Worm (Caenorhabditis elegans) whole organism, dauer: ENCODE results near the gene F58D12.3.
"Not testable (repeated sequence)": the region's sequence is repeated elsewhere in the genome, so short reads cannot be mapped to it uniquely, and the experiment has no call there.

Experiments
- unc-62 ChIP-seq: sonication (generic microtip); optimal IDR thresholded peaks from 2 replicates; lab custom pipeline; 2017; ENCODE audit warnings: missing biosample characterization, missing genetic modification reagents, missing genetic modification characterization

Gene F58D12.3

DNA sequence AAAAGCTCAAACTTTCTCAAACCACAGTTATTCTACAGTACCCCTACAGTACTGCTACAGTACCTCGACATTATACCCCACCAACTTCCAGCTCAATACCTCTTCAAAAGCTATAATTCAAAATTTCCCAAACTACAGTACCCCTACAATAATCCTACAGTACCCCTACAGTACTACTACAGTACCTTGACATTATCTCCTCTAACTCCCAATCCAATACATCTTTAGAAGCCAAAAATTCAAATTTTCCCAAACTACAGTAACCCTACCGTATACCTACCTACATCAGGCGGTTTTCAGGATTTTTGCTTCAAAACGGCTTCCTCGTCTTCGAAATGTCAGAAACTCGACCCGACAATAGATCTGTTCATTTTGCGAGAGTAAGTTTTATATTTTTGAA lies at the start of gene F58D12.3:
TSS of gene F58D12.3 (plus strand) at position 301 of the 400 bp plus-strand sequence.
- TF ChIP-seq unc-62 (GFP tag; lab: Kevin White, UChicago) = no peak

DNA sequence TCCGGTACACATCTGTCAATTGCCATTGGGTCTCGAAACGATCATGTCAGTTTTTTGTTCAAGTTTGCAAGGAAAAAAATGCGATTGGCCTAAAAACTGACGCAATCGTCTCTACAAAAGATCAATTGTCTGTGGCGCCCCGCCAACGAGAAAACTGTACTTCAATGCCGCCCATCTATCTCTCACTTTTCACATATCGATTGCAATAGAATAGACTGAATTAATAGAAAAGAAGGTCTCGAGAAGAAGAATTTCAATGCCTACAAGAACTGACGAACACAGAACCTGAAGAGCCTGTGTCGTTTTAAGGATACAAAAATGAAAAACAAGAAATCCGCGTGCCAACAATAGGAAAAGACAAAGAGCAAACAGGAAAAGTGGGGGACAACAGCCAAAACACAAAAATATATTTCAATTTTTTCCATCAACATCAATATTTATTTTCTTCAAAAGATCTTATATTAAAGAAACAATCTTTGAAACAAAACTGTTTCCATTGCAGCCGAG lies 49.2 kb upstream of the F58D12.3 start:
- no peak for TF ChIP-seq unc-62 (GFP tag; lab: Kevin White, UChicago)

DNA sequence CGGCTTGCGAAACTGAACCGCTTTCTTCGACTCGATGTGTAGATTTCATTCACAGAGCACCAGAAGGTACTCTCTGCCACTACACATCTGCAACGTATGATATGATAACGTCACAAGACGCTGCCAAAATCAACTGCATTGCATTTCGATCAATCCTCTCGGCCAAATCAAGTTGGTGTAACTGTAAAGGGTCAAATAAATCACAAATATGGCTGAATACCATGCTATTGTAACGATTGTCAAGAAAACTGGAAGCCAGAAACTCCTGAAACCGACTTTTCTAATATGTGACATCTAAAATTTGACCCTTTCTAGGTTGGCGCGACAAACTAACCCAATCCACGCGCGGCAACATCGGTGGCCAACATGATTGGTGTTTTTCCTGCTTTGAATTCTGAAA lies 47.6 kb upstream of the F58D12.3 start:
- TF ChIP-seq unc-62 (GFP tag; lab: Kevin White, UChicago) = no peak

DNA sequence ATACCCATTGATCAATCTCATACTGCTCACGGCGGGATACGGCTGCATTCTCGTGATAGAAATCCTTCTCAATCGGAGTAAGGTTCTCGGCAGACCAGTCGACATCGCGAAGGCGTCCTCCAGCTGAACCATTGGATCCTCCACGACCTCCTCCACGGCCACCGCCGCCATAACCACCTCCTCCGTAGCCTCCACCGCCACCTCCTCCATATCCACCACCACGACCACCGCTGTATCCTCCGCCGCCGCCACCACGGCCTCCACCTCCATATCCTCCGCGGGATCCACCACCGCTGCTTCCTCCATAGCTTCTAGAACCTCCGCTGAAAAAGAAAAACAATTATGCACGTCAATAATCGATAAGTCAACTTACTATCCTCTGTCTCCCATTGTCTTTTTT lies 46.2 kb upstream of the F58D12.3 start:
- TF ChIP-seq unc-62 (GFP tag; lab: Kevin White, UChicago) = no peak

DNA sequence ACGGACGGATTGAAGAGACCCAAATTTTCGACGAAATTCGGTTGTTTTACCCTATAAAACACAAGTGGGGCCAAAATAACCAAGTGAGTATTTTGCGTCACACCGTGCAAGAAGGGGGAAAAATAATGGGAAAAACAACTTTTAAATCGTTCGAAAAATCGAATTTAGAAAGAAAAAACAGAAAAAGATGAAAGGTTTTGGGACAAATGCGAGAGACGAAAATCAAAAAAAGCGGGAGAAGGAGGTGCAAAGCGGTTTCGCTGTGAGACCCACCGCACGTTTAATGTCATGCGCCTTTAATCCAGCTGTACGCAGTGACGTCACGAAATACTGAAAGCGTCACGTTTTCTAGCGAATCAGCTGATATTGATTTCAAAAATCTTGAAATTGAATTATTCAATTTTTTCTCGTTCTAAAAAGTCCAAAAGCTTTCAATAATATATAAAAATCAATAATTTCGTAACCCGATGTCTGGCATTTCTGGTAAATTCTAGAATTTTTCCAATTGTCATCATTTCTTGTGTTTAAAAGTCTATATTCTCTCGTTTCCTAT lies 45.6 kb upstream of the F58D12.3 start, which contains the start of the genes ddx-17 and aip-1:
TSS of gene ddx-17 (minus strand) at position 51 of the 553 bp plus-strand sequence.
TSS of gene aip-1 (plus strand) at position 332 of the 553 bp plus-strand sequence.
- no peak for TF ChIP-seq unc-62 (GFP tag; lab: Kevin White, UChicago)

DNA sequence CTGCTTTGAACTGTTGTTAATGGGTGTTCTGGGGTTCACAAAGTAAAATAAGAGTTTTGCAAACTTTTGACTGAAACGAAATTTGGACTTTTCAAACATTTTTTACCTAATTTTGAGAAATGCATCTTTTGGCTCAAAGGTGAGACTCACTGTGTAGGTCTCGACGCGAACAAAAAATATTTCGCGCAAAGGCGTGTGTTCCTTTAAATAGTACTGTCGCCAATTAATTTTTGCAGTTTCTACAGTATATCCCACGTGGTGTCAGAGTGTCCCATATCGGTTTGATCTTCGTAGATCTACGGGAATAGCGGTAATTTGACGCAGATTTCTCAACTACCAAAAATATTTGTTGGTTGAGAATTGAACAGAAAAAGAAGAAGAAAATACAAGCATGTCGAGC lies 44.0 kb upstream of the F58D12.3 start:
- no peak for TF ChIP-seq unc-62 (GFP tag; lab: Kevin White, UChicago)

DNA sequence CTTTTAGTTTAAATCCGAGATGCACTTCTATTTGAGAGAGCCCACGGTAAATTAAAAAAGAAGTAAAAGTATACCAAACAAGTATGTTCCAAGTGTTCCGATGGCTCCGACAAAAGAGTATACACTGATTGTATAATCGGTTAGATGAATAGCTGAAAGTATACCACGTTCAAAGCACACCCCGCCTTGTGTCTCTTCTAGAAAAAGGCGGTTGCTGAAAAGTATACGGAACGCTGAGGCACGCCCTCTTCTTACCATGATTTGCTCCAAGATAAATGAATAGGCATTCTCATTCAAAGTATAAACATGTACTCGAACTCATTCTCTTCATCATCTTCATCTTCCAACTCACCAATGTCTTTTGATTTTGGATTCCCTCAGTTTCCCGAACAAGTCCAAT lies 43.2 kb upstream of the F58D12.3 start, which contains the start of gene end-3:
TSS of gene end-3 (plus strand) at position 301 of the 400 bp plus-strand sequence.
- no peak for TF ChIP-seq unc-62 (GFP tag; lab: Kevin White, UChicago)

DNA sequence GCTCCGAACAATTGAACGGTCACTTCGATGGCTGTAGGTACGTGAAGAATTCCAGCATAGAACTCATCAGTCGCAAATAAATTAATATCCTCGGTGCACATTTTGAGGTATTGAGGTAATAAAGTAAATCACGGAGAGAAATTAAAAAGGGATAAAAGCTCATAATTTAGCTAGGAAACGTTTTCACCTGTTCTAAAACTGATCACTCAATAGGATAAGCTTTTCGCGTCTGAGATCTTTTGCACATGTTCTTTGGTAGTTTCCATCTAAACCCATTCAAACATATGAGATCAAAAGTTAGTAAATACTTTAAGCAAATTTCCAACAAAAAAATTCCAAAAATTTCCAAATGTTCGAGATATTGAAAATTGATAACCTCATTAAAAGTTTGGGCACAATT lies 40.2 kb upstream of the F58D12.3 start, which contains the start of gene srh-308:
TSS of gene srh-308 (minus strand) at position 101 of the 400 bp plus-strand sequence.
- TF ChIP-seq unc-62 (GFP tag; lab: Kevin White, UChicago) = no peak

DNA sequence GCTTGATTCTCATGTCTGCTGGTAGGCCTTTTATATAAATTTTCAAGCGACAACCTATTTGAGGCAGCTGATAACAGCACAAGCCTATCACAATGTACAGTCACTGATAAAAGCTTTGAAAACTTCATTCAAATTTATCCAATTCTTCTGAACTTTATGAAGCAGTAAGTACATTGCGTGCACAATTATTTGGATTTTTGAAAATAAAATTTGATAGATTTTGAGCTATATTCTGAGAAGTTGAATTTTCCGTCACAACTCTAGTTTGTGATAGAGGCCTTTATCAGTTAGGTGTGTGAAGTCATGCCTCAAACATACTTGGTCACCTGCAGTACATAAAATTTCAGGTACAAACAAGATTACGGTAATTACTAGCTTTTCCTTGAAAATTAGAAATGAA lies 39.0 kb upstream of the F58D12.3 start, which contains the start of the genes mtl-2 and T08G5.1:
TSS of gene mtl-2 (minus strand) at position 34 of the 400 bp plus-strand sequence.
TSS of gene T08G5.1 (plus strand) at position 127 of the 400 bp plus-strand sequence.
- TF ChIP-seq unc-62 (GFP tag; lab: Kevin White, UChicago) = no peak

DNA sequence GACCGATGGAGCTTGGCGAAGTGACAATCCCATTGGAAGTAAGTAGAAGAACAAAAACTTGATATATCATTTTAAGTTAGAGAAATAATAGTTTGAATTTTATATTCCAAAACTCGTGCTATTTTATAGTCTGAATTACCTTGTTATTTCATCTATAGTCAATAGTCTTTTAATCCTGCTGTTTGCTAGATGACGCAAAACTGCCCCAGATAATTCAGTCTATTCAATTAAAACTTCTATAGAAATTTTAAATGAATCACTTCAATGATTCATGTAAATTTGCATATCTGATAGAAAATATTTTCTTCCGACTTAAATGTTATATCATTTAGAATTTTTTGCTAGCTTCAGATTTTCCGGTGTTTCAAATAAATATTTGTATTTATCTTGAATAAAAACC lies 34.6 kb upstream of the F58D12.3 start, which contains the start of gene T08G5.15:
TSS of gene T08G5.15 (minus strand) at position 101 of the 400 bp plus-strand sequence.
- TF ChIP-seq unc-62 (GFP tag; lab: Kevin White, UChicago) = no peak

DNA sequence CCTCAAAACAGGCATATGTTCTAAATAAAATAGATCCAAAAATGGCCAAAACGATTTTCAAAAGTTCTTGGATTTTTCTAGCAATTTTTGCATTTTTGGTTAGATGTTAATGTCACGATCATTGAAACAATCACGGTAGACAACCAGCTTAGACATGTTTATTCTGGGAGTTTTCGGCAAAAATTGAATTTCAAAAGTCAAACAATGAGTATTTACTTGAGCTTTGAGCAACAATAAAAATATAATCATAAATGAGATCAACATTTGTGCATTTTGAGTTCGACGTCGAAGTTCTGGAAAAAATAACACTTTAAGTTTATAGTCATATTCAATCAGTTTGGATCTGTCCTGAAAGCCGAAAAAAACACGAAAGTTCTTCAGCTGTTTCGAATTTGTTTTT lies 31.4 kb upstream of the F58D12.3 start, which contains the start of gene T08G5.2:
TSS of gene T08G5.2 (minus strand) at position 101 of the 400 bp plus-strand sequence.
- no peak for TF ChIP-seq unc-62 (GFP tag; lab: Kevin White, UChicago)

DNA sequence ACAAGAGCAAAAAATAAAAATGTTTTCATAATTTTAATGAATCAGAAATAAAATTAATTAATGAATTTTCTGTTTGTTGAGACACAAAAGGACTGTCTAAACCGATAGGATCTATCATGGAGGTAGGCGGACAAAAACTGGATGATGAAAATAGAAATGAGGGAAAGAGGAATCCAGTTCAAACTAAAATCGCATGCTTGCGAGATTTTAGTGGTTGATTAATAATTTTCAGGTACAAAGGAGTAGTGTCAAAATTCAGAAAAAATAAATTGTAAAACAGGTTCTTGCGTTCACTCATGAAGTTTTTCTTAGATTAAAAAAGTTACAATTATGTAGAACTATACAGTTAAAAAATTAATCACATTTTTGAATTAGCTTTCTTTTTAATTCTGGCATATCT lies 30.3 kb upstream of the F58D12.3 start, which contains the start of gene T08G5.3:
TSS of gene T08G5.3 (minus strand) at position 101 of the 400 bp plus-strand sequence.
- TF ChIP-seq unc-62 (GFP tag; lab: Kevin White, UChicago) = no peak

DNA sequence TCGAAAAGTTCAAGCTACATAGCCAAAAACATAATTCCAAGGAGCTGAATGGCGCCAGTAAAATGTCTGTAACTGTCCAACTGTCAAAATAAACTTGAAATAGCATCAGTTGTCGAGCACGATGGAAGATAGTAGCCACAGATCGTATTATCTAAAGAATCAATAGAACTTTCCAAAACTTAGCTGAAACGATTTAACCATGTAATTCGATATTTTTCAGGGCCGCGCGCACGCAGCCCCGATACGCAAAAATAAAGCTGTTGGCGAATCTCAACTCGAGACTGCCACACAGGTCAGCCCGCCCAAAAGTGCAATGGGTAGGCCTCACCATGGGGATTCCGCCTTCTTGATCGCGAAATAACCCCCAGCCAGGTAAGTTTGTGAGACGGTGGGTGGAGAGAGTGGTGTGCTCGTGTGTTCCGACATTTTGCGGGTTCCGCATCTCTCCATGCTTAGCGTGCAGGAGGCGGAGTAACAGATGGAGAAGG lies 29.3 kb upstream of the F58D12.3 start:
- no peak for TF ChIP-seq unc-62 (GFP tag; lab: Kevin White, UChicago)

DNA sequence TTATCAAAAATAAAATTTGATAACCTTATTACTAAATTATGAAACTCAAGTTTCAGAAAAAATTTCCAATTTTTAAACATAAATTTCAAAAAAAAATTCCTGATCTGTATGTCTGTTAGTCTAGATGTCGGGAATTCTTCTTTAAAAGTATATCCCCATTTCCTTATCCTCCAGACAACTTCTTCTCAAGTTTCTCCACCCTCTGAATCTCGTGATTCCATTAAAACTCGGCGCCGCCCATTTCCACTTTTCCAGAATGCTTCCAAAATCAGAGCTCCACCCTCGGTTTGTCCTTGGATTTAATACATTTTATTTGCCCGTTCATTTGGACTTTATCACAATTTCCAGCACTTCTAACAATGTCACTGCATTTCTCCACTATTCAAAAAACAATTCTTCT lies 24.0 kb upstream of the F58D12.3 start, which contains the start of gene ins-10:
TSS of gene ins-10 (plus strand) at position 301 of the 400 bp plus-strand sequence.
- TF ChIP-seq unc-62 (GFP tag; lab: Kevin White, UChicago) = no peak

DNA sequence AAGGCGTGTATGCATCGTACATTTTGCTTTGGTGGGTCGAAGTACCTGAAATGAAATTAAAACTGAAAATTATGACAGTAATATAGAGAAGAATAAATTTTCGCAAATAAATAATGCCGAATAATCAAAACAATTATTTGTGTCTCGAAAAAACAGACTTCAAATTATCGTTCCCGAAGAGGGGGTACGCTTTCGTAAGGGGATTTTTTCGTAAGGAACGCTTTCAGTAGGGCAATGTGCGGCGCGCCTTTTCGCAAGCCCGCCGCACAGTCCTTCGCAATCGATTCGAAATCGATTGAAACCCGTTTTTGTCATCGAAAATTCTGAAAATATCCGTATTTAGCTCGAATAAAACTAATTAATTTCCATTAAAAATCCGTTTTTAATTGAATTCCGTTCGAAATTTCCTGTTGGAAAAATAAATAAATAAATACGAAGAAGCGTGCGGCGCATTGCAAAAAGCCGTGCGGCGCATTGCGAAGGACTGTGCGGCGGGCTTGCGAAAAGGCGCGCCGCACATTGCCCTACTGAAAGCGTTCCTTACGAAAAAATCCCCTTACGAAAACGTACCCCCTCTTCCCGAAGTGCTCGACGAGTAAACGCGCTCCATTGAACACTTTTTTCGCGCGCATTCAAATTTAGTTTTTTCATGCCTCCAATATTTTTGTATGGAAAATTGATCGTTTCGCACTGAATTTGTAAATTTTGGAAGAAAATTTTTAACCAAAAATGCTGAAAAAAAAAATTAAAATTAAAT lies 19.1 kb upstream of the F58D12.3 start, which contains the start of gene vps-39:
TSS of gene vps-39 (minus strand) at position 51 of the 757 bp plus-strand sequence.
- TF ChIP-seq unc-62 (GFP tag; lab: Kevin White, UChicago) = not testable (repeated sequence)
